Fruit fly (Drosophila melanogaster) whole organism, adult: ENCODE measurements around the gene CG17982.

Experiments
- CG11617 ChIP-seq: fragments of 200-800 bp; sonication (Bioruptor generic); optimal IDR thresholded peaks from 2 replicates; lab custom pipeline; 2017; ENCODE audit warnings: mild to moderate bottlenecking, missing biosample characterization, missing genetic modification reagents, missing genetic modification characterization
- CG1620 ChIP-seq: fragments of 200-800 bp; sonication (Bioruptor generic); optimal IDR thresholded peaks from 2 replicates; lab custom pipeline; 2016; ENCODE audit warnings: missing biosample characterization, missing genetic modification characterization
- CG33017 ChIP-seq: fragments of 200-800 bp; sonication (Bioruptor generic); optimal IDR thresholded peaks from 2 replicates; lab custom pipeline; 2018; ENCODE audit warnings: missing biosample characterization, mild to moderate bottlenecking, missing genetic modification characterization, moderate library complexity
- CG7045 ChIP-seq: fragments of 200-800 bp; sonication (Bioruptor generic); optimal IDR thresholded peaks from 2 replicates; lab custom pipeline; 2017; ENCODE audit warnings: missing biosample characterization, mild to moderate bottlenecking, missing genetic modification characterization
- CG7101 ChIP-seq: fragments of 200-800 bp; sonication (Bioruptor generic); optimal IDR thresholded peaks from 2 replicates; lab custom pipeline; 2018; ENCODE audit warnings: missing biosample characterization, mild to moderate bottlenecking, missing genetic modification characterization, moderate library complexity
- Clk ChIP-seq: fragments of 200-800 bp; sonication (Bioruptor generic); optimal IDR thresholded peaks from 2 replicates; lab custom pipeline; 2017; ENCODE audit warnings: missing biosample characterization, missing genetic modification characterization
- Hr96 ChIP-seq: fragments of 200-800 bp; sonication (Bioruptor generic); optimal IDR thresholded peaks from 2 replicates; lab custom pipeline; 2016; ENCODE audit warnings: missing biosample characterization, missing genetic modification characterization
- cnc ChIP-seq, 2 experiments: fragments of >200 bp; optimal IDR thresholded peaks; 2 replicates each; lab custom pipeline; 2017
- kay ChIP-seq: fragments of 200-800 bp; sonication (Bioruptor generic); peaks from one replicate; lab custom pipeline; 2016; ENCODE audit warnings: missing biosample characterization, missing genetic modification characterization, borderline replicate concordance
- pad ChIP-seq: fragments of 200-800 bp; sonication (Bioruptor generic); optimal IDR thresholded peaks from 3 replicates; lab custom pipeline; 2017; ENCODE audit warnings: missing biosample characterization, missing genetic modification characterization, mild to moderate bottlenecking, moderate library complexity, missing genetic modification reagents
- tj ChIP-seq: fragments of 200-800 bp; sonication (Bioruptor generic); optimal IDR thresholded peaks from 3 replicates; lab custom pipeline; 2017; ENCODE audit warnings: missing biosample characterization, mild to moderate bottlenecking, missing genetic modification characterization, moderate library complexity
- toe ChIP-seq: fragments of 200-800 bp; sonication (Bioruptor generic); optimal IDR thresholded peaks from 2 replicates; lab custom pipeline; 2016; ENCODE audit warnings: missing biosample characterization, missing genetic modification characterization

dm6 chrX:8157294-8157693, 13.7 kb upstream of the CG17982 start, which contains the start of the genes Traf6 and GIIIspla2:
- peak; percentile 76 for TF ChIP-seq CG33017 (tag; lab: Kevin White, UChicago)
- TF ChIP-seq CG7101 (tag; lab: Kevin White, UChicago), result peak; percentile 90
- TF ChIP-seq Clk (GFP tag; lab: Kevin White, UChicago), result peak; percentile 54
- TF ChIP-seq tj (GFP tag; lab: Kevin White, UChicago), result peak; percentile 71
- no peak for TF ChIP-seq cnc (optimal IDR thresholded peaks at IDR 0.05; lab: Kevin White, UChicago)
- TF ChIP-seq toe, result peak; percentile 73
- peak; percentile 74 for TF ChIP-seq CG7045
- no peak for TF ChIP-seq kay
- peak; percentile 87 for TF ChIP-seq CG1620 (GFP tag; lab: Kevin White, UChicago)
- TF ChIP-seq pad (GFP tag; lab: Kevin White, UChicago), result peak; percentile 81
- TF ChIP-seq Hr96 (GFP tag; lab: Kevin White, UChicago), result no peak
- peak; percentile 87 for TF ChIP-seq CG11617 (GFP tag; lab: Kevin White, UChicago)
